Fruit fly (Drosophila melanogaster) whole organism, pupa: Measurements from ENCODE around the gene CG34289.

Experiments
- CG10348 ChIP-seq: fragments of 200-800 bp; sonication (Bioruptor generic); IDR thresholded peaks from 2 replicates; pipeline ENCODE4 v1.3.6; 2022; ENCODE audit warnings: missing biosample characterization, missing genetic modification characterization
- CG12605 ChIP-seq: fragments of 200-800 bp; sonication (Bioruptor generic); IDR thresholded peaks from 2 replicates; pipeline ENCODE4 v1.3.6; 2022; ENCODE audit warnings: missing biosample characterization, missing genetic modification characterization
- CG13204 ChIP-seq: fragments of 200-800 bp; sonication (Bioruptor generic); optimal IDR thresholded peaks from 2 replicates; lab custom pipeline; 2018; ENCODE audit warnings: missing biosample characterization, mild to moderate bottlenecking, missing genetic modification characterization, moderate library complexity
- CG14655 ChIP-seq: fragments of 200-800 bp; sonication (Bioruptor generic); optimal IDR thresholded peaks from 3 replicates; lab custom pipeline; 2017; ENCODE audit warnings: mild to moderate bottlenecking, missing biosample characterization, missing genetic modification reagents, missing genetic modification characterization
- CG15710 ChIP-seq: fragments of 200-800 bp; sonication (Bioruptor generic); optimal IDR thresholded peaks from 2 replicates; lab custom pipeline; 2018; ENCODE audit warnings: missing biosample characterization, mild to moderate bottlenecking, missing genetic modification characterization, moderate library complexity
- CG17806 ChIP-seq: fragments of 200-800 bp; sonication (Bioruptor generic); optimal IDR thresholded peaks from 2 replicates; lab custom pipeline; 2018; ENCODE audit warnings: missing biosample characterization, mild to moderate bottlenecking, missing genetic modification characterization, moderate library complexity
- CG32121 ChIP-seq: fragments of 200-800 bp; sonication (Bioruptor generic); IDR thresholded peaks from 2 replicates; pipeline ENCODE4 v1.3.6; 2022; ENCODE audit warnings: missing biosample characterization, missing genetic modification characterization
- CG34367 ChIP-seq: fragments of 200-800 bp; sonication (Bioruptor generic); optimal IDR thresholded peaks from 2 replicates; lab custom pipeline; 2018; ENCODE audit warnings: missing biosample characterization, mild to moderate bottlenecking, missing genetic modification characterization
- CG4496 ChIP-seq: fragments of 200-800 bp; sonication (Bioruptor generic); IDR thresholded peaks from 3 replicates; pipeline ENCODE4 v1.3.6; 2022; ENCODE audit warnings: missing biosample characterization, missing genetic modification characterization
- CG8159 ChIP-seq: fragments of 200-800 bp; sonication (Bioruptor generic); optimal IDR thresholded peaks from 3 replicates; lab custom pipeline; 2018; ENCODE audit warnings: missing biosample characterization, mild to moderate bottlenecking, missing genetic modification characterization, moderate library complexity
- CG8301 ChIP-seq: fragments of 200-800 bp; sonication (Bioruptor generic); optimal IDR thresholded peaks from 2 replicates; lab custom pipeline; 2018; ENCODE audit warnings: missing biosample characterization, mild to moderate bottlenecking, missing genetic modification characterization
- CG9948 ChIP-seq: fragments of 200-800 bp; sonication (Bioruptor generic); optimal IDR thresholded peaks from 2 replicates; lab custom pipeline; 2018; ENCODE audit warnings: missing biosample characterization, mild to moderate bottlenecking, missing genetic modification characterization, moderate library complexity
- D1 ChIP-seq: fragments of 200-800 bp; sonication (Bioruptor generic); optimal IDR thresholded peaks from 2 replicates; lab custom pipeline; 2018; ENCODE audit warnings: missing biosample characterization, mild to moderate bottlenecking, missing genetic modification characterization, moderate library complexity
- EcR ChIP-seq: fragments of 200-800 bp; sonication (Bioruptor generic); optimal IDR thresholded peaks from 3 replicates; lab custom pipeline; 2019; ENCODE audit warnings: missing biosample characterization, missing genetic modification characterization, mild to moderate bottlenecking, moderate library complexity, missing genetic modification reagents
- Ets98B ChIP-seq: fragments of 200-800 bp; sonication (Bioruptor generic); IDR thresholded peaks from 2 replicates; pipeline ENCODE4 v1.3.6; 2022; ENCODE audit warnings: missing biosample characterization, missing genetic modification characterization
- Pif1A ChIP-seq: fragments of 200-800 bp; sonication (Bioruptor generic); optimal IDR thresholded peaks from 3 replicates; lab custom pipeline; 2016; ENCODE audit warnings: missing biosample characterization, missing genetic modification characterization
- Pif1B ChIP-seq: fragments of 200-800 bp; sonication (Bioruptor generic); optimal IDR thresholded peaks from 3 replicates; lab custom pipeline; 2016; ENCODE audit warnings: missing biosample characterization, missing genetic modification characterization
- Snoo ChIP-seq: fragments of 200-800 bp; sonication (Bioruptor generic); optimal IDR thresholded peaks from 3 replicates; lab custom pipeline; 2017; ENCODE audit warnings: missing biosample characterization, mild to moderate bottlenecking, missing genetic modification characterization, inconsistent platforms
- fd96Ca ChIP-seq: fragments of 200-800 bp; sonication (Bioruptor generic); IDR thresholded peaks from 3 replicates; pipeline ENCODE4 v1.3.6; 2022; ENCODE audit warnings: missing biosample characterization, missing genetic modification characterization
- gl ChIP-seq: fragments of 200-800 bp; sonication (Bioruptor generic); optimal IDR thresholded peaks from 2 replicates; lab custom pipeline; 2018; ENCODE audit warnings: missing biosample characterization, mild to moderate bottlenecking, missing genetic modification characterization
- rn ChIP-seq: fragments of 200-800 bp; sonication (Bioruptor generic); IDR thresholded peaks from 2 replicates; pipeline ENCODE4 v1.3.6; 2022; ENCODE audit warnings: missing biosample characterization, missing genetic modification characterization

Gene CG34289

DNA sequence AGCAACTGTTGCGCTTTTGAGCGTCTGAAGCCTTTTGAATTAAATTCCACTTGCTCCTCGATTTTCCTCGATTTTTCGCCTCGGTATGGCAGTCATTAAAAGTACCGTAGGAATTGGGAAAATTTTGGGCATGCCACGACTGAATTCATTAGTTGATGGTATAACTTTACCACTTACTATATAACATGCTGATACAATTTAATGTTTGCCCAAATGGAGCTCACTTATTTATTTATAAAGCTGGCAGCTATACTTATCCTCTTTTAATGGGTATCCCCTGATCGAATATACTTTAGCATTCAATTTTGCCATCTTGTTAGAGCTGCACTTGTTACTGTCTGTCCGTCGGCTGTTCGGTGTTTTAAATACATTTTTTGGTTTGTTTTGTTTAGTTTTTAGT, 20.1 kb upstream of the CG34289 start:
- TF ChIP-seq CG32121 (GFP tag; lab: Robert Waterston, UW) (peak; percentile 59; the same call in 1 of the 2 replicates), Pif1A (GFP tag; lab: Kevin White, UChicago) (no peak), CG8159 (no peak), EcR (GFP tag; lab: Kevin White, UChicago) (no peak), gl (tag; lab: Kevin White, UChicago) (no peak), CG8301 (tag; lab: Kevin White, UChicago) (no peak), CG13204 (GFP tag; lab: Kevin White, UChicago) (no peak), CG4496 (GFP tag; lab: Robert Waterston, UW) (peak; percentile 29; the same call in 1 of the 3 replicates), D1 (tag; lab: Kevin White, UChicago) (no peak), rn (GFP tag; lab: Robert Waterston, UW) (0 out of 2 replicates have a peak, but pooled peaks have one; percentile 24), CG12605 (GFP tag; lab: Robert Waterston, UW) (no peak), CG17806 (no peak), CG34367 (tag; lab: Kevin White, UChicago) (no peak), CG15710 (tag; lab: Kevin White, UChicago) (no peak), Ets98B (GFP tag; lab: Robert Waterston, UW) (peak; percentile 69), CG14655 (no peak), CG10348 (GFP tag; lab: Robert Waterston, UW) (no peak), fd96Ca (GFP tag; lab: Robert Waterston, UW) (peak; percentile 48; the same call in 1 of the 3 replicates), CG9948 (tag; lab: Kevin White, UChicago) (no peak), Pif1B (GFP tag; lab: Kevin White, UChicago) (no peak), Snoo (tag; lab: Kevin White, UChicago) (no peak)
- TF ChIP-seq, all 21 proteins: peak for 5

DNA sequence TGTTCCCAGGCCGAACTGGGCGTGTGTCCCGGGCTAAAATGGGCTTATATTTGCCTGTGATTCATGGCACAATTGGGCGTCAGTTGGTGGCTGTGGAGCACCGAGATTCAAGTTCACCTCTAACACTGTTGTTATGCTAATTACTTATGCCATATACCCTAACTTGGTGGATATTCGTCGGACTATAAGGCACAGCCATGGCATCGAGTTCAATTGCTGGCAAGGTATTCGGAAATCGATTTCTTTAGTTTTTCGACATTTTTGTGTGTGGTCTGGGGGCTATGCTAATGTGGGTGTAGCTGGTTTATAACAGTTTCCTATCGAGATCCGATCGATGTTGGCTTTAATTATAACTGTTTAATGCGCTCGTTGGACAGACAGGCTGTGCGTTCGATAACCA, 18.8 kb upstream of the CG34289 start:
- TF ChIP-seq CG14655 (no peak), CG8301 (tag; lab: Kevin White, UChicago) (no peak), CG17806 (no peak), Ets98B (GFP tag; lab: Robert Waterston, UW) (no peak), CG15710 (tag; lab: Kevin White, UChicago) (no peak), Snoo (tag; lab: Kevin White, UChicago) (no peak), Pif1A (GFP tag; lab: Kevin White, UChicago) (no peak), rn (GFP tag; lab: Robert Waterston, UW) (no peak), CG9948 (tag; lab: Kevin White, UChicago) (no peak)

DNA sequence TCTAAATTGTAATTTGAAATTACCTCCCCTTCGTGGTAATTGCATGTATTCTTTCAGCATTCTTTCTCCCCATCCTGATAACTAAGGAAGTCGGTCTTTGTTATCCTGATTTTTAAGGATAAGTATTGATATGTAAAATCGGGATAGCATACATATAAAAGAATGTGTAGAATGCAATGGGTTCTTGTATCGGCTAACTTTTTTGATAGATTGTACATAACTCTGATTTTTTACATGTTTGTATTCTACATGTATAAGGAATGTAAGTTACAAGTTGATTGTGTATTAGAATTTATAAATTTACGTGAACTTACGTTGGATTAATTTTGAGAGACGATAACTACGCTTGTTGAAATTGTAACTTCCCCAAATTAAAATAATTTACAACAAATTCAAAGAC, 15.0 kb upstream of the CG34289 start:
- TF ChIP-seq CG15710 (tag; lab: Kevin White, UChicago), result no peak
- TF ChIP-seq CG34367 (tag; lab: Kevin White, UChicago), result no peak
- TF ChIP-seq CG8301 (tag; lab: Kevin White, UChicago), result no peak
- no peak for TF ChIP-seq CG32121 (GFP tag; lab: Robert Waterston, UW)
- no peak for TF ChIP-seq Pif1A (GFP tag; lab: Kevin White, UChicago)
- TF ChIP-seq CG12605 (GFP tag; lab: Robert Waterston, UW), result no peak
- TF ChIP-seq CG17806, result no peak
- TF ChIP-seq CG10348 (GFP tag; lab: Robert Waterston, UW), result no peak
- TF ChIP-seq CG9948 (tag; lab: Kevin White, UChicago), result no peak
- TF ChIP-seq Snoo (tag; lab: Kevin White, UChicago), result no peak
- TF ChIP-seq Pif1B (GFP tag; lab: Kevin White, UChicago), result no peak

DNA sequence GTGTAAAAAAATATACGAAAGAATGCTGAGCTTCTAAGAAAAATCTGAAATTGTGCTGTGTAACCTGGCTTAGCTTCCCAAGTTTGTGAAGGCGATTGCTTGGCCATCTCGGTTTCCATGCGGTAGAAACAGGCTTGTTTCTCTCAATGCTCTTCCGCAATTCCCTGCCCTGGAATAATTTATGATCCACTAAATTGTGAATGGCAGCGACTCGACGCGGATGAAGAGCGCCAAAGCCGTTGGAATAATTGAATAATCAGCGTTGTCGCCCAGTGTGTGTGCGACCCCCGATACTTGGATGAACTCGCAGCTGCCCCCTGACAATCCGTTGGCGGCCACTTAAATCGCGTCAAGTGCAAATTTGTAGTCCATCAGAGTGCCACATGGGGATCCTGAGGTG, 14.2 kb upstream of the CG34289 start, which contains the start of gene CG10177:
TSS of gene CG10177 (minus strand) at position 101 of the 400 bp plus-strand sequence.
- TF ChIP-seq CG12605 (GFP tag; lab: Robert Waterston, UW), result no peak
- no peak for TF ChIP-seq CG34367 (tag; lab: Kevin White, UChicago)
- TF ChIP-seq CG8159, result no peak
- TF ChIP-seq CG10348 (GFP tag; lab: Robert Waterston, UW), result no peak
- TF ChIP-seq D1 (tag; lab: Kevin White, UChicago), result no peak
- TF ChIP-seq CG17806, result no peak
- TF ChIP-seq, all 21 proteins: peak for 0

DNA sequence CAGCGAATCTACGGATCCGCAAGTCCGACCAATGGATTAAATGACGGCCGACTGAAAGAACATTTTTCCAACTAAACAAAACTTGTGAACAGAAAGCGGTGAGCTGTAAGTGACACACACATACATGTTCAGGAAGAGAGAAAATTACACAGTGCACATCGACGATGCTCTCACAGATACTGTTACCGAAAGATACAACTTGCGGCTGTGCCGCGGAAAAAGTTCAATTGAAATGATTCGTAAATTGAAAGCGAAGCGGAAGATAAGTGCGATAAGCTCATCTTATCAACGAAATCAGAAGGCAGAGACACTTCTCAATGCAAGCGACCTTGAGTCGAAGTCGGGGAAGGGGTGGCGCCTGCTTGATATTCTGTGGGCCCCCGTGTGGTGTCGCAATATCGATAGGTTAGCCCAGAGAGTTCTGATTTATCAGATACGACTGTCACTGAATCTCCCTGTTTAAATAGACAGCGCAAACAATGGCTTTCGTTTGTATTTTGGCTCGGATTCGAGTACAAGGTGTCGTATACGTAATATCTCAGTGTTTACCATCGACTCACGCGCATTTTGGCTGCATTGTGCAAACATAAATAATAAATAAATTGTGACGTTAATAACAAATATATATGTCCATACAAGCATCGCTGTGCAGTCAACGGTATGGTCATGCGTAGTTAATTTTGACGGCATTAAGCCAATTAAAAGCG, 12.3 kb upstream of the CG34289 start, which contains the start of gene Irk2:
TSS of gene Irk2 (minus strand) at position 51 of the 707 bp plus-strand sequence.
- TF ChIP-seq gl (tag; lab: Kevin White, UChicago), result no peak
- TF ChIP-seq CG12605 (GFP tag; lab: Robert Waterston, UW), result no peak
- TF ChIP-seq CG9948 (tag; lab: Kevin White, UChicago), result no peak
- TF ChIP-seq CG32121 (GFP tag; lab: Robert Waterston, UW), result no peak
- no peak for TF ChIP-seq Pif1A (GFP tag; lab: Kevin White, UChicago)
- TF ChIP-seq CG14655, result no peak
- TF ChIP-seq CG17806, result no peak
- TF ChIP-seq CG34367 (tag; lab: Kevin White, UChicago), result no peak
- TF ChIP-seq Ets98B (GFP tag; lab: Robert Waterston, UW), result no peak
- no peak for TF ChIP-seq fd96Ca (GFP tag; lab: Robert Waterston, UW)
- no peak for TF ChIP-seq CG13204 (GFP tag; lab: Kevin White, UChicago)
- no peak for TF ChIP-seq CG15710 (tag; lab: Kevin White, UChicago)
- no peak for TF ChIP-seq CG8159
- no peak for TF ChIP-seq EcR (GFP tag; lab: Kevin White, UChicago)
- no peak for TF ChIP-seq Pif1B (GFP tag; lab: Kevin White, UChicago)
- TF ChIP-seq D1 (tag; lab: Kevin White, UChicago), result no peak
- TF ChIP-seq, all 21 proteins: peak for 0
